Worm (Caenorhabditis elegans): ENCODE results near the gene fbxb-1.
"Not testable (repeated sequence)": the region's sequence is repeated elsewhere in the genome, so short reads cannot be mapped to it uniquely, and the experiment has no call there.

Gene fbxb-1

ce11 chrV:19251844-19252243 lies 11.7 kb downstream of the fbxb-1 start, which contains the start of gene F21D9.11:
Gene F21D9.11, plus strand, starts transcription at chrV:19252144.
- TF ChIP-seq ets-7 (tag; optimal IDR thresholded peaks at IDR 0.05) (no peak), scrt-1 (GFP tag; IDR thresholded peaks at IDR 0.05) (no peak), ama-1 (optimal IDR thresholded peaks at IDR 0.05) (no peak), tra-4 (tag; optimal IDR thresholded peaks at IDR 0.05) (no peak), aly-1 (tag; optimal IDR thresholded peaks at IDR 0.05) (no peak), ceh-13 (GFP tag; optimal IDR thresholded peaks at IDR 0.05) (no peak), sea-1 (GFP tag; conservative IDR thresholded peaks at IDR 0.05) (no peak), F13C5.2 (tag; optimal IDR thresholded peaks at IDR 0.05) (no peak), tbx-11 (GFP tag; IDR thresholded peaks at IDR 0.05) (no peak)

ce11 chrV:19253520-19253919 lies 13.4 kb downstream of the fbxb-1 start, which contains the start of gene F21D9.4:
Gene F21D9.4, plus strand, starts transcription at chrV:19253820.
- TF ChIP-seq aly-1 (tag; optimal IDR thresholded peaks at IDR 0.05): no peak
- no peak for TF ChIP-seq tra-4 (tag; optimal IDR thresholded peaks at IDR 0.05)
- no peak for TF ChIP-seq hnd-1 (tag; optimal IDR thresholded peaks at IDR 0.05)
- TF ChIP-seq sea-1 (GFP tag; conservative IDR thresholded peaks at IDR 0.05): no peak
- no peak for TF ChIP-seq B0310.2 (tag; optimal IDR thresholded peaks at IDR 0.05)
- no peak for TF ChIP-seq scrt-1 (GFP tag; IDR thresholded peaks at IDR 0.05)
- no peak for TF ChIP-seq pes-1 (GFP tag; IDR thresholded peaks at IDR 0.05)
- no peak for TF ChIP-seq F13C5.2 (tag; optimal IDR thresholded peaks at IDR 0.05)

- TF ChIP-seq ama-1 (optimal IDR thresholded peaks at IDR 0.05) (no peak), hmg-4 (GFP tag; optimal IDR thresholded peaks at IDR 0.05) (no peak), hnd-1 (tag; optimal IDR thresholded peaks at IDR 0.05) (no peak), sea-1 (GFP tag; conservative IDR thresholded peaks at IDR 0.05) (no peak), tra-4 (tag; optimal IDR thresholded peaks at IDR 0.05) (no peak), B0310.2 (tag; optimal IDR thresholded peaks at IDR 0.05) (no peak), aly-1 (tag; optimal IDR thresholded peaks at IDR 0.05) (no peak), scrt-1 (GFP tag; IDR thresholded peaks at IDR 0.05) (no peak), F13C5.2 (tag; optimal IDR thresholded peaks at IDR 0.05) (no peak), ceh-36 (tag; optimal IDR thresholded peaks at IDR 0.05) (no peak), flt-1 (GFP tag; IDR thresholded peaks at IDR 0.05) (no peak), ceh-13 (GFP tag; optimal IDR thresholded peaks at IDR 0.05) (no peak), tbx-37 (GFP tag; conservative IDR thresholded peaks at IDR 0.05) (no peak), hmbx-1 (tag; optimal IDR thresholded peaks at IDR 0.05) (no peak), tbx-11 (GFP tag; IDR thresholded peaks at IDR 0.05) (no peak), ets-7 (tag; optimal IDR thresholded peaks at IDR 0.05) (no peak)
Observed at ce11 chrV:19257653-19258052, 17.5 kb downstream of the fbxb-1 start, which contains the start of gene F21D9.3. Gene F21D9.3, minus strand, starts transcription at chrV:19257753.

ce11 chrV:19259403-19259802 lies 19.2 kb downstream of the fbxb-1 start:
- TF ChIP-seq tbx-11 (GFP tag; IDR thresholded peaks at IDR 0.05): no peak
- no peak for TF ChIP-seq ets-7 (tag; optimal IDR thresholded peaks at IDR 0.05)
- TF ChIP-seq ceh-36 (tag; optimal IDR thresholded peaks at IDR 0.05): no peak
- TF ChIP-seq hnd-1 (tag; optimal IDR thresholded peaks at IDR 0.05): no peak
- no peak for TF ChIP-seq flt-1 (GFP tag; IDR thresholded peaks at IDR 0.05)

- TF ChIP-seq ama-1 (optimal IDR thresholded peaks at IDR 0.05) (no peak), flt-1 (GFP tag; IDR thresholded peaks at IDR 0.05) (no peak), tbx-37 (GFP tag; conservative IDR thresholded peaks at IDR 0.05) (no peak), ceh-36 (tag; optimal IDR thresholded peaks at IDR 0.05) (no peak), aly-1 (tag; optimal IDR thresholded peaks at IDR 0.05) (no peak), F13C5.2 (tag; optimal IDR thresholded peaks at IDR 0.05) (no peak), hnd-1 (tag; optimal IDR thresholded peaks at IDR 0.05) (no peak), tra-4 (tag; optimal IDR thresholded peaks at IDR 0.05) (no peak), sea-1 (GFP tag; conservative IDR thresholded peaks at IDR 0.05) (no peak), hmbx-1 (tag; optimal IDR thresholded peaks at IDR 0.05) (no peak), scrt-1 (GFP tag; IDR thresholded peaks at IDR 0.05) (no peak), B0310.2 (tag; optimal IDR thresholded peaks at IDR 0.05) (no peak), ceh-13 (GFP tag; optimal IDR thresholded peaks at IDR 0.05) (no peak), pes-1 (GFP tag; IDR thresholded peaks at IDR 0.05) (no peak)
Observed at ce11 chrV:19260686-19261085, 20.5 kb downstream of the fbxb-1 start.

ce11 chrV:19262349-19262748 lies 22.2 kb downstream of the fbxb-1 start, which contains the start of gene F21D9.2:
Gene F21D9.2, minus strand, starts transcription at chrV:19262449.
- TF ChIP-seq B0310.2 (tag; optimal IDR thresholded peaks at IDR 0.05) (no peak), flt-1 (GFP tag; IDR thresholded peaks at IDR 0.05) (no peak), hnd-1 (tag; optimal IDR thresholded peaks at IDR 0.05) (no peak), ets-7 (tag; optimal IDR thresholded peaks at IDR 0.05) (no peak), pes-1 (GFP tag; IDR thresholded peaks at IDR 0.05) (no peak), hmbx-1 (tag; optimal IDR thresholded peaks at IDR 0.05) (no peak), tbx-11 (GFP tag; IDR thresholded peaks at IDR 0.05) (no peak), hmg-4 (GFP tag; optimal IDR thresholded peaks at IDR 0.05) (no peak), ceh-13 (GFP tag; optimal IDR thresholded peaks at IDR 0.05) (no peak), F13C5.2 (tag; optimal IDR thresholded peaks at IDR 0.05) (no peak), aly-1 (tag; optimal IDR thresholded peaks at IDR 0.05) (no peak)

ce11 chrV:19264148-19264547 lies 24.0 kb downstream of the fbxb-1 start, which contains the start of gene F21D9.1:
Gene F21D9.1, plus strand, starts transcription at chrV:19264448.
- TF ChIP-seq ama-1 (optimal IDR thresholded peaks at IDR 0.05); hnd-1 (tag; optimal IDR thresholded peaks at IDR 0.05); tra-4 (tag; optimal IDR thresholded peaks at IDR 0.05): not testable (repeated sequence)

ce11 chrV:19276354-19276753 lies 36.2 kb downstream of the fbxb-1 start:
- TF ChIP-seq ets-7 (tag; optimal IDR thresholded peaks at IDR 0.05) (no peak), F13C5.2 (tag; optimal IDR thresholded peaks at IDR 0.05) (no peak), scrt-1 (GFP tag; IDR thresholded peaks at IDR 0.05) (no peak), tbx-11 (GFP tag; IDR thresholded peaks at IDR 0.05) (no peak), B0310.2 (tag; optimal IDR thresholded peaks at IDR 0.05) (no peak), aly-1 (tag; optimal IDR thresholded peaks at IDR 0.05) (no peak), hmg-4 (GFP tag; optimal IDR thresholded peaks at IDR 0.05) (no peak), tra-4 (tag; optimal IDR thresholded peaks at IDR 0.05) (no peak), sea-1 (GFP tag; conservative IDR thresholded peaks at IDR 0.05) (no peak), ama-1 (optimal IDR thresholded peaks at IDR 0.05) (no peak), tbx-37 (GFP tag; conservative IDR thresholded peaks at IDR 0.05) (no peak), ceh-13 (GFP tag; optimal IDR thresholded peaks at IDR 0.05) (no peak), pes-1 (GFP tag; IDR thresholded peaks at IDR 0.05) (no peak), hnd-1 (tag; optimal IDR thresholded peaks at IDR 0.05) (no peak), flt-1 (GFP tag; IDR thresholded peaks at IDR 0.05) (no peak), ceh-36 (tag; optimal IDR thresholded peaks at IDR 0.05) (no peak), hmbx-1 (tag; optimal IDR thresholded peaks at IDR 0.05) (no peak)
